Worm (Caenorhabditis elegans) whole organism, L3 larva: ENCODE results near the gene F28H6.6.

Experiments used
- R02D3.7 ChIP-seq: fragments of 150-350 bp; optimal IDR thresholded peaks from 2 replicates; lab custom pipeline; 2014; ENCODE audit warnings: missing biosample characterization, missing genetic modification characterization
- aly-2 ChIP-seq: fragments of 150-350 bp; optimal IDR thresholded peaks from 2 replicates; lab custom pipeline; 2014; ENCODE audit warnings: missing biosample characterization, missing genetic modification characterization
- ama-1 ChIP-seq: fragments of 150-350 bp; optimal IDR thresholded peaks from 2 replicates; lab custom pipeline; 2018
- ceh-28 ChIP-seq: fragments of 150-350 bp; optimal IDR thresholded peaks from 2 replicates; lab custom pipeline; 2014; ENCODE audit warnings: missing biosample characterization, missing genetic modification reagents, missing genetic modification characterization
- ceh-82 ChIP-seq: fragments of 150-350 bp; optimal IDR thresholded peaks from 2 replicates; lab custom pipeline; 2014; ENCODE audit warnings: missing biosample characterization, missing genetic modification characterization
- daf-12 ChIP-seq: fragments of 150-350 bp; optimal IDR thresholded peaks from 2 replicates; lab custom pipeline; 2014; ENCODE audit warnings: missing biosample characterization, missing genetic modification reagents, missing genetic modification characterization
- egl-27 ChIP-seq: sonication (generic microtip); optimal IDR thresholded peaks from 4 replicates; lab custom pipeline; 2017; ENCODE audit warnings: missing biosample characterization, missing genetic modification reagents, missing genetic modification characterization
- elt-1 ChIP-seq: fragments of 150-350 bp; optimal IDR thresholded peaks from 2 replicates; lab custom pipeline; 2014; ENCODE audit warnings: missing biosample characterization, missing genetic modification characterization
- elt-2 ChIP-seq: sonication (generic microtip); optimal IDR thresholded peaks from 2 replicates; lab custom pipeline; 2016; ENCODE audit warnings: missing genetic modification reagents, mild to moderate bottlenecking, missing genetic modification characterization, missing compliant biosample characterization
- eor-1 ChIP-seq, 2 experiments: fragments of 150-350 bp; optimal IDR thresholded peaks; 2 replicates each; lab custom pipeline; 2014 to 2018; ENCODE audit warnings: missing biosample characterization in 2 of 2, missing genetic modification characterization in 2 of 2
- fkh-2 ChIP-seq: fragments of 150-350 bp; optimal IDR thresholded peaks from 2 replicates; lab custom pipeline; 2014; ENCODE audit warnings: missing biosample characterization, missing genetic modification reagents, missing genetic modification characterization
- fos-1 ChIP-seq: fragments of 150-350 bp; optimal IDR thresholded peaks from 2 replicates; lab custom pipeline; 2014; ENCODE audit warnings: missing biosample characterization, missing genetic modification characterization
- hmg-11 ChIP-seq: sonication (generic microtip); optimal IDR thresholded peaks from 2 replicates; lab custom pipeline; 2016; ENCODE audit warnings: missing genetic modification characterization, missing compliant biosample characterization
- jun-1 ChIP-seq: fragments of 150-350 bp; optimal IDR thresholded peaks from 2 replicates; lab custom pipeline; 2014; ENCODE audit warnings: missing biosample characterization, missing genetic modification reagents, missing genetic modification characterization
- lin-39 ChIP-seq: fragments of 150-350 bp; optimal IDR thresholded peaks from 2 replicates; lab custom pipeline; 2018; ENCODE audit warnings: missing biosample characterization, missing genetic modification reagents, missing genetic modification characterization
- mml-1 ChIP-seq: fragments of 150-350 bp; sonication (generic microtip); optimal IDR thresholded peaks from 3 replicates; lab custom pipeline; 2014; ENCODE audit warnings: missing biosample characterization, missing genetic modification characterization
- nfya-1 ChIP-seq: sonication (generic microtip); optimal IDR thresholded peaks from 2 replicates; lab custom pipeline; 2017; ENCODE audit warnings: missing genetic modification characterization, mild to moderate bottlenecking, missing compliant biosample characterization, antibody characterized with exemption, moderate library complexity; ENCODE audit not compliant: insufficient read depth
- nhr-11 ChIP-seq: fragments of 150-350 bp; optimal IDR thresholded peaks from 2 replicates; lab custom pipeline; 2014; ENCODE audit warnings: missing biosample characterization, missing genetic modification characterization
- nhr-12 ChIP-seq: fragments of 150-350 bp; optimal IDR thresholded peaks from 2 replicates; lab custom pipeline; 2014; ENCODE audit warnings: missing biosample characterization, missing genetic modification characterization
- nhr-237 ChIP-seq: fragments of 150-350 bp; optimal IDR thresholded peaks from 2 replicates; lab custom pipeline; 2014; ENCODE audit warnings: missing biosample characterization, missing genetic modification characterization
- nhr-25 ChIP-seq: sonication (generic microtip); optimal IDR thresholded peaks from 2 replicates; lab custom pipeline; 2017; ENCODE audit warnings: missing biosample characterization, missing genetic modification characterization
- nhr-43 ChIP-seq: sonication (generic microtip); optimal IDR thresholded peaks from 2 replicates; lab custom pipeline; 2016; ENCODE audit warnings: mild to moderate bottlenecking, missing genetic modification characterization, missing compliant biosample characterization; ENCODE audit not compliant: poor library complexity, severe bottlenecking
- nhr-67 ChIP-seq: fragments of 150-350 bp; optimal IDR thresholded peaks from 2 replicates; lab custom pipeline; 2014; ENCODE audit warnings: missing biosample characterization, missing genetic modification characterization
- nhr-76 ChIP-seq: fragments of 150-350 bp; sonication (generic microtip); optimal IDR thresholded peaks from 5 replicates; lab custom pipeline; 2014; ENCODE audit warnings: missing biosample characterization, missing genetic modification characterization
- pha-4 ChIP-seq: fragments of 150-350 bp; optimal IDR thresholded peaks from 2 replicates; lab custom pipeline; 2014; ENCODE audit warnings: missing biosample characterization, missing genetic modification reagents, missing genetic modification characterization
- pqm-1 ChIP-seq: fragments of 150-350 bp; optimal IDR thresholded peaks from 2 replicates; lab custom pipeline; 2017; ENCODE audit warnings: missing biosample characterization, missing genetic modification characterization, inconsistent platforms
- sea-2 ChIP-seq: fragments of 150-350 bp; sonication (generic microtip); optimal IDR thresholded peaks from 4 replicates; lab custom pipeline; 2014; ENCODE audit warnings: missing biosample characterization, missing genetic modification reagents, missing genetic modification characterization
- skn-1 ChIP-seq: fragments of 150-350 bp; optimal IDR thresholded peaks from 2 replicates; lab custom pipeline; 2014; ENCODE audit warnings: missing biosample characterization, missing genetic modification characterization
- tbx-2 ChIP-seq: sonication (generic microtip); optimal IDR thresholded peaks from 2 replicates; lab custom pipeline; 2016; ENCODE audit warnings: mild to moderate bottlenecking, missing genetic modification characterization, missing compliant biosample characterization
- unc-39 ChIP-seq: sonication (generic microtip); optimal IDR thresholded peaks from 4 replicates; lab custom pipeline; 2017; ENCODE audit warnings: missing biosample characterization, missing genetic modification characterization
- unc-62 ChIP-seq: fragments of 150-350 bp; sonication (generic microtip); optimal IDR thresholded peaks from 4 replicates; lab custom pipeline; 2014; ENCODE audit warnings: missing biosample characterization, missing genetic modification reagents, missing genetic modification characterization

F28H6.6 gene

ce11 chrX:14169569-14170031 is 43.9 kb upstream of the F28H6.6 start, which contains the start of gene sym-4 (continued):
- TF ChIP-seq fkh-2 (tag; lab: Kevin White, UChicago) (no peak), lin-39 (peak; percentile 90), nfya-1 (peak; percentile 91), nhr-76 (tag; lab: Kevin White, UChicago) (peak; percentile 64), unc-62 (GFP tag; lab: Kevin White, UChicago) (peak; percentile 58), unc-39 (tag; lab: Kevin White, UChicago) (no peak)
- TF ChIP-seq, all 47 proteins: peak for 31

ce11 chrX:14165156-14165555 is 39.5 kb upstream of the F28H6.6 start:
- TF ChIP-seq hmg-11 (tag; lab: Kevin White, UChicago) (no peak), egl-27 (tag; lab: Kevin White, UChicago) (no peak), nhr-12 (no peak), fkh-2 (tag; lab: Kevin White, UChicago) (no peak), ama-1 (lab: Kevin White, UChicago) (no peak), nfya-1 (no peak), eor-1 (tag; optimal IDR thresholded peaks at IDR 0.05; lab: Kevin White, UChicago) (no peak), tbx-2 (tag; lab: Kevin White, UChicago) (no peak), mml-1 (tag; lab: Kevin White, UChicago) (no peak)

- peak; percentile 1 for TF ChIP-seq elt-2
- TF ChIP-seq ama-1 (lab: Kevin White, UChicago) = peak; percentile 7
- TF ChIP-seq nhr-43 = peak; percentile 36
- no peak for TF ChIP-seq skn-1
- no peak for TF ChIP-seq elt-1 (tag; lab: Kevin White, UChicago)
These were observed 38.6 kb upstream of the F28H6.6 start, which contains the start of gene vha-20 for ce11 chrX:14164234-14164633. Gene vha-20 (minus strand): TSS chrX:14164506.

DNA sequence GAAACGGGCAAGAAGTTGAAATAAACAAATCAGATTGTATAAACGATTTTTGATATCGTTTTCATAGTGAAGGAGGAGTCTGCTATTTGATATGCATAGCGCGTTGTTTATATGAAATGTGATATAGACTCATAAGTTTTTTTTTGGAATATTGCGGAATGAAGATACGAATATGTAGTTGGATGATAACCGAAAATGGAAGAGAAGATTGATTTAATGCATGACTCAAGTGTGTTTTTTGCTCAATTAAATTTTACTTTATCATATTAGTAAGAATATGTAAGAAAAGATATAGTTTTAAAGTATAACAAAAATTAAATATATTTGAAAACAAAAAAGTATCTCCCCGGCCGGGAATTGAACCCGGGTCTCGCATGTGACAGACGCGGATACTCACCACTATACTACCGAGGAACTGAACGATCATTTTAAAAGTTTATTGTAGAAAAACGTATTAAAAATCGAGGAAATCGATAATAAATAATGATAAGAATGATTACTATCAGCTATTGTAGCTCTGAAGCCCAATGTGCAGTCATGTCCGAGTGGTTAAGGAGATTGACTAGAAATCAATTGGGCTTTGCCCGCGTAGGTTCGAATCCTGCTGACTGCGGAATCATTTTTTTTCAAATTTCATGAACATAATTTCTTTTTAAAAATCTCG is 36.1 kb upstream of the F28H6.6 start, which contains the start of gene lgc-25:
lgc-25 (minus strand) TSS at position 51 of the 664 bp plus-strand sequence.
- TF ChIP-seq pqm-1 (tag; lab: Kevin White, UChicago) (peak; percentile 88), sea-2 (GFP tag; lab: Kevin White, UChicago) (no peak), lin-39 (no peak), ceh-28 (tag; lab: Kevin White, UChicago) (peak; percentile 47), elt-2 (peak; percentile 56), nhr-43 (peak; percentile 29), unc-62 (GFP tag; lab: Kevin White, UChicago) (no peak)

DNA sequence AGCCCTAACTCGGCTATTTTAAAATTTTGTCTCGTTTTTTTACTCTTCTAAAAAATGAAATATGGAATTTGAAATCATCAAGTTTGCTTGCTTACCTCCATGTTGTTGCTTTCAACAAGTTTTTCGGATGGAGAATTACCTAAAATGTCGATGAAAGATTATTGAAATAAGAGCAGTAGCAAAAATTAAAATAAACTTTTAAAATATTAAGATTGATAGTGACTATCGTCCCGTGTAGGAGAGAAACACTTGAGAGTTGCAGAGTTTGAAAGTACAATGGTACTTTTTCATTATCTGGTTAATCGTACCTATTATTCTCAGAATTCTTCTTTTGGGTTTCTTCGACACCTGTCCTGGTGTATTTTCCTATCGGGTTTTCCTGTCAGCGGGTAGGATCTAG is 31.2 kb upstream of the F28H6.6 start, which contains the start of gene ceh-90:
ceh-90 (minus strand) TSS at position 101 of the 400 bp plus-strand sequence.
- TF ChIP-seq pha-4 (tag; lab: Kevin White, UChicago) = no peak
- TF ChIP-seq eor-1 (tag; optimal IDR thresholded peaks at IDR 0.05; lab: Kevin White, UChicago) = no peak
- TF ChIP-seq nhr-11 (tag; lab: Kevin White, UChicago) = no peak
- no peak for TF ChIP-seq ceh-82 (tag; lab: Kevin White, UChicago)
- no peak for TF ChIP-seq nhr-12
- no peak for TF ChIP-seq pqm-1 (tag; lab: Kevin White, UChicago)
- TF ChIP-seq nhr-67 = no peak
- no peak for TF ChIP-seq ceh-28 (tag; lab: Kevin White, UChicago)
- TF ChIP-seq mml-1 (tag; lab: Kevin White, UChicago) = no peak
- no peak for TF ChIP-seq elt-1 (tag; lab: Kevin White, UChicago)
- TF ChIP-seq nhr-25 (tag; lab: Kevin White, UChicago) = no peak
- no peak for TF ChIP-seq unc-39 (tag; lab: Kevin White, UChicago)
- no peak for TF ChIP-seq daf-12 (tag; lab: Kevin White, UChicago)
- TF ChIP-seq fos-1 (tag; lab: Kevin White, UChicago) = no peak
- no peak for TF ChIP-seq jun-1 (tag; lab: Kevin White, UChicago)
- TF ChIP-seq egl-27 (tag; lab: Kevin White, UChicago) = no peak
- no peak for TF ChIP-seq aly-2
- no peak for TF ChIP-seq nhr-237 (tag; lab: Kevin White, UChicago)
- TF ChIP-seq R02D3.7 (tag; lab: Kevin White, UChicago) = no peak
- TF ChIP-seq lin-39 = no peak
